Fruit fly (Drosophila melanogaster) whole organism, embryonic: ENCODE results near the gene Rh4.

Experiments
- C15 ChIP-seq: fragments of 200-800 bp; sonication (Bioruptor generic); IDR thresholded peaks from 3 replicates; pipeline ENCODE4 v1.3.6; 2022; ENCODE audit warnings: missing biosample characterization, missing genetic modification characterization
- CG10565 ChIP-seq: fragments of 200-800 bp; sonication (Bioruptor generic); optimal IDR thresholded peaks from 3 replicates; lab custom pipeline; 2016; ENCODE audit warnings: missing biosample characterization, mild to moderate bottlenecking, missing genetic modification characterization
- CG10654 ChIP-seq: fragments of 200-800 bp; sonication (Bioruptor generic); optimal IDR thresholded peaks from 2 replicates; lab custom pipeline; 2016; ENCODE audit warnings: missing biosample characterization, missing genetic modification characterization
- CG10979 ChIP-seq: fragments of 200-800 bp; sonication (Bioruptor generic); optimal IDR thresholded peaks from 2 replicates; lab custom pipeline; 2018; ENCODE audit warnings: missing biosample characterization, mild to moderate bottlenecking, missing genetic modification characterization, moderate library complexity
- CG12942 ChIP-seq: fragments of 200-800 bp; sonication (Bioruptor generic); optimal IDR thresholded peaks from 3 replicates; lab custom pipeline; 2016; ENCODE audit warnings: missing biosample characterization, missing genetic modification characterization
- CG14014 ChIP-seq: fragments of 200-800 bp; sonication (Bioruptor generic); IDR thresholded peaks from 2 replicates; pipeline ENCODE4 v1.3.6; 2022; ENCODE audit warnings: missing biosample characterization, missing genetic modification characterization
- CG15269 ChIP-seq: fragments of 200-800 bp; sonication (Bioruptor generic); optimal IDR thresholded peaks from 2 replicates; lab custom pipeline; 2018; ENCODE audit warnings: missing biosample characterization, mild to moderate bottlenecking, missing genetic modification characterization, moderate library complexity
- CG15479 ChIP-seq: fragments of 200-800 bp; sonication (Bioruptor generic); optimal IDR thresholded peaks from 3 replicates; lab custom pipeline; 2019; ENCODE audit warnings: missing biosample characterization, mild to moderate bottlenecking, missing genetic modification characterization, moderate library complexity
- CG31365 ChIP-seq: fragments of 200-800 bp; sonication (Bioruptor generic); optimal IDR thresholded peaks from 2 replicates; lab custom pipeline; 2018; ENCODE audit warnings: missing biosample characterization, mild to moderate bottlenecking, missing genetic modification characterization
- CG3726 ChIP-seq: fragments of 200-800 bp; sonication (Bioruptor generic); IDR thresholded peaks from 3 replicates; pipeline ENCODE4, ENCODE4 v1.3.6; 2022; ENCODE audit warnings: missing biosample characterization, missing genetic modification characterization
- CG4282 ChIP-seq: fragments of 200-800 bp; sonication (Bioruptor generic); optimal IDR thresholded peaks from 2 replicates; lab custom pipeline; 2016; ENCODE audit warnings: missing biosample characterization, missing genetic modification characterization
- CG6689 ChIP-seq: fragments of 200-800 bp; sonication (Bioruptor generic); IDR thresholded peaks from 2 replicates; pipeline ENCODE4 v1.3.6; 2022; ENCODE audit warnings: missing biosample characterization, missing genetic modification characterization
- CG7987 ChIP-seq: fragments of 200-800 bp; sonication (Bioruptor generic); optimal IDR thresholded peaks from 2 replicates; lab custom pipeline; 2018; ENCODE audit warnings: missing biosample characterization, mild to moderate bottlenecking, missing genetic modification characterization, moderate library complexity
- CG9609 ChIP-seq: fragments of 200-800 bp; sonication (Bioruptor generic); optimal IDR thresholded peaks from 3 replicates; lab custom pipeline; 2016; ENCODE audit warnings: missing biosample characterization, missing genetic modification characterization
- Dip3 ChIP-seq: fragments of 200-800 bp; sonication (Bioruptor generic); optimal IDR thresholded peaks from 3 replicates; lab custom pipeline; 2016; ENCODE audit warnings: missing biosample characterization, missing genetic modification characterization
- Doc3 ChIP-seq: fragments of 200-800 bp; sonication (Bioruptor generic); IDR thresholded peaks from 3 replicates; pipeline ENCODE4 v1.3.6; 2022; ENCODE audit warnings: missing biosample characterization, missing genetic modification characterization; ENCODE audit not compliant: partially characterized antibody
- E2f2 ChIP-seq: fragments of 200-800 bp; sonication (Bioruptor generic); IDR thresholded peaks from 2 replicates; pipeline ENCODE4 v1.3.6; 2022; ENCODE audit warnings: missing biosample characterization, missing genetic modification characterization
- Ets65A ChIP-seq: fragments of 200-800 bp; sonication (Bioruptor generic); peaks from one replicate; lab custom pipeline; 2016; ENCODE audit warnings: missing biosample characterization, missing genetic modification characterization
- HHEX ChIP-seq: fragments of 200-800 bp; sonication (Bioruptor generic); optimal IDR thresholded peaks from 3 replicates; lab custom pipeline; 2017; ENCODE audit warnings: missing biosample characterization, mild to moderate bottlenecking, missing genetic modification characterization, missing genetic modification reagents
- HLH3B ChIP-seq: fragments of 200-800 bp; sonication (Bioruptor generic); IDR thresholded peaks from 2 replicates; pipeline ENCODE4 v1.3.6; 2022; ENCODE audit warnings: missing biosample characterization, missing genetic modification characterization
- HLH54F ChIP-seq: fragments of 200-800 bp; sonication (Bioruptor generic); optimal IDR thresholded peaks from 3 replicates; lab custom pipeline; 2016; ENCODE audit warnings: missing biosample characterization, missing genetic modification characterization
- Hand ChIP-seq: fragments of 200-800 bp; sonication (Bioruptor generic); optimal IDR thresholded peaks from 2 replicates; lab custom pipeline; 2017; ENCODE audit warnings: mild to moderate bottlenecking, missing biosample characterization, missing genetic modification reagents, missing genetic modification characterization
- Hmx ChIP-seq: fragments of 200-800 bp; sonication (Bioruptor generic); optimal IDR thresholded peaks from 2 replicates; lab custom pipeline; 2016; ENCODE audit warnings: missing biosample characterization, missing genetic modification characterization
- Hr78 ChIP-seq, 2 experiments: fragments of 200-800 bp in 1 of 2; fragments of >200 bp in 1 of 2; sonication (Bioruptor generic) in 1 of 2; optimal IDR thresholded peaks; 2 replicates each; lab custom pipeline; 2017 to 2019; ENCODE audit warnings: missing biosample characterization in 2 of 2, missing genetic modification characterization in 2 of 2, mild to moderate bottlenecking in 1 of 2, moderate library complexity in 1 of 2
- Lim3 ChIP-seq: fragments of 200-800 bp; sonication (Bioruptor generic); IDR thresholded peaks from 2 replicates; pipeline ENCODE4 v1.3.6; 2022; ENCODE audit warnings: missing biosample characterization, missing genetic modification characterization
- Max ChIP-seq: fragments of 200-800 bp; sonication (Bioruptor generic); optimal IDR thresholded peaks from 2 replicates; lab custom pipeline; 2016; ENCODE audit warnings: missing biosample characterization, mild to moderate bottlenecking, missing genetic modification characterization
- Med ChIP-seq: fragments of 200-800 bp; sonication (Bioruptor generic); peaks from one replicate; lab custom pipeline; 2016; ENCODE audit warnings: missing biosample characterization, missing genetic modification characterization, mild to moderate bottlenecking, inconsistent platforms, moderate library complexity
- Oaz ChIP-seq: fragments of 200-800 bp; sonication (Bioruptor generic); IDR thresholded peaks from 2 replicates; pipeline ENCODE4 v1.3.6; 2022; ENCODE audit warnings: missing biosample characterization, missing genetic modification characterization
- Opbp ChIP-seq: fragments of 200-800 bp; sonication (Bioruptor generic); IDR thresholded peaks from 3 replicates; pipeline ENCODE4 v1.3.6; 2022; ENCODE audit warnings: missing biosample characterization, missing genetic modification characterization; ENCODE audit not compliant: partially characterized antibody
- Scr ChIP-seq: fragments of 200-800 bp; sonication (Bioruptor generic); IDR thresholded peaks from 2 replicates; pipeline ENCODE4 v1.3.6; 2022; ENCODE audit warnings: missing biosample characterization, missing genetic modification characterization; ENCODE audit not compliant: partially characterized antibody
- Spps ChIP-seq: fragments of 200-800 bp; sonication (Bioruptor generic); optimal IDR thresholded peaks from 2 replicates; lab custom pipeline; 2018; ENCODE audit warnings: missing biosample characterization, mild to moderate bottlenecking, missing genetic modification characterization
- Tbp ChIP-seq: fragments of >200 bp; optimal IDR thresholded peaks from 2 replicates; lab custom pipeline; 2018; ENCODE audit warnings: missing biosample characterization, missing genetic modification characterization
- Trl ChIP-seq, 3 experiments: fragments of >200 bp in 2 of 3; fragments of 200-800 bp in 1 of 3; sonication (Bioruptor generic) in 1 of 3; optimal IDR thresholded peaks; 2 replicates in 1 of 3; 3 replicates in 2 of 3; lab custom pipeline; 2016 to 2017; ENCODE audit warnings: missing biosample characterization in 1 of 3, missing genetic modification characterization in 1 of 3
- Vsx1 ChIP-seq: fragments of 200-800 bp; sonication (Bioruptor generic); optimal IDR thresholded peaks from 2 replicates; lab custom pipeline; 2017; ENCODE audit warnings: missing biosample characterization, mild to moderate bottlenecking, missing genetic modification characterization, missing genetic modification reagents
- ab ChIP-seq: fragments of 200-800 bp; sonication (Bioruptor generic); optimal IDR thresholded peaks from 2 replicates; lab custom pipeline; 2016; ENCODE audit warnings: missing biosample characterization, missing genetic modification characterization
- ac ChIP-seq: fragments of 200-800 bp; sonication (Bioruptor generic); optimal IDR thresholded peaks from 3 replicates; lab custom pipeline; 2017; ENCODE audit warnings: missing biosample characterization, mild to moderate bottlenecking, missing genetic modification characterization
- ash1 ChIP-seq: fragments of 200-800 bp; sonication (Bioruptor generic); optimal IDR thresholded peaks from 2 replicates; lab custom pipeline; 2018; ENCODE audit warnings: missing biosample characterization, mild to moderate bottlenecking, missing genetic modification characterization
- cas ChIP-seq: fragments of 200-800 bp; sonication (Bioruptor generic); IDR thresholded peaks from 2 replicates; pipeline ENCODE4 v1.3.6; 2022; ENCODE audit warnings: missing biosample characterization, missing genetic modification characterization
- dan ChIP-seq: fragments of 200-800 bp; sonication (Bioruptor generic); IDR thresholded peaks from 2 replicates; pipeline ENCODE4 v1.3.6; 2022; ENCODE audit warnings: missing biosample characterization, missing genetic modification characterization
- fru ChIP-seq: fragments of >200 bp; optimal IDR thresholded peaks from 2 replicates; lab custom pipeline; 2017
- hkb ChIP-seq, 2 experiments: fragments of 200-800 bp in 1 of 2; fragments of >200 bp in 1 of 2; sonication (Bioruptor generic) in 1 of 2; IDR thresholded peaks in 1 of 2; optimal IDR thresholded peaks in 1 of 2; 2 replicates each; pipeline versions ENCODE4 v1.3.6 to Lab custom; 2017 to 2022; ENCODE audit warnings: missing biosample characterization in 1 of 2, missing genetic modification characterization in 1 of 2
- insv ChIP-seq, 2 experiments: fragments of 200-800 bp; sonication (Bioruptor generic); optimal IDR thresholded peaks; 3 replicates each; lab custom pipeline; 2016 to 2018; ENCODE audit warnings: missing biosample characterization in 2 of 2, missing genetic modification characterization in 2 of 2
- inv ChIP-seq: fragments of 200-800 bp; sonication (Bioruptor generic); IDR thresholded peaks from 2 replicates; pipeline ENCODE4 v1.3.6; 2022; ENCODE audit warnings: missing biosample characterization, missing genetic modification characterization; ENCODE audit not compliant: partially characterized antibody
- jigr1 ChIP-seq: fragments of 200-800 bp; sonication (Bioruptor generic); IDR thresholded peaks from 3 replicates; pipeline ENCODE4 v1.3.6; 2022; ENCODE audit warnings: missing biosample characterization, missing genetic modification characterization
- jumu ChIP-seq: fragments of 200-800 bp; sonication (Bioruptor generic); optimal IDR thresholded peaks from 3 replicates; lab custom pipeline; 2016; ENCODE audit warnings: missing biosample characterization, missing genetic modification characterization
- kni ChIP-seq: fragments of 200-800 bp; sonication (Bioruptor generic); optimal IDR thresholded peaks from 3 replicates; lab custom pipeline; 2017; ENCODE audit warnings: mild to moderate bottlenecking, missing biosample characterization, missing genetic modification reagents, missing genetic modification characterization
- pros ChIP-seq: fragments of 200-800 bp; sonication (Bioruptor generic); optimal IDR thresholded peaks from 3 replicates; lab custom pipeline; 2019; ENCODE audit warnings: missing biosample characterization, mild to moderate bottlenecking, missing genetic modification characterization, moderate library complexity
- pum ChIP-seq: fragments of 200-800 bp; sonication (Bioruptor generic); optimal IDR thresholded peaks from 2 replicates; lab custom pipeline; 2016; ENCODE audit warnings: missing biosample characterization, missing genetic modification characterization
- so ChIP-seq: fragments of 200-800 bp; sonication (Bioruptor generic); IDR thresholded peaks from 3 replicates; pipeline ENCODE4 v1.3.6; 2022; ENCODE audit warnings: missing biosample characterization, missing genetic modification characterization
- trh ChIP-seq: fragments of 200-800 bp; sonication (Bioruptor generic); optimal IDR thresholded peaks from 2 replicates; lab custom pipeline; 2016; ENCODE audit warnings: missing biosample characterization, missing genetic modification characterization
- unpg ChIP-seq: fragments of 200-800 bp; sonication (Bioruptor generic); optimal IDR thresholded peaks from 3 replicates; lab custom pipeline; 2018; ENCODE audit warnings: missing biosample characterization, mild to moderate bottlenecking, missing genetic modification characterization, moderate library complexity

Rh4 gene

DNA sequence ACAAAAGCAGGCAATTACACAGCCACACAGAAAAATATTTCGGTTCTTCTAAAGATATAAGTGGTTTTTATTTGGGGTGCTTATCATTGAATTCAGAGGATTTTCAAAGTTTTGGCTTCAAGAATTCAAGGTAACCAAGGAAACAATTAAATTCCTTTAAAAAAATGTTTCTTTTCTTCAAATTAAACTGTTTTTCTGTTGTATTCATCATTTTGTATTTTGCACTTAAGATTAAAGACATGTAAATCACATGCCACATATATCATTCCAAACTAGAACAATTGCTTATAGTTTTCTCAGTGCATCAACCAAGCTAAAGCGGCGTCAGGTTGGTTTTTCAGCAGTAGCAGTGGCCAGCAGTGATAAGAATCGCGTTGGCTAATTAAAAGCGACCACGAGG, 21.8 kb downstream of the Rh4 start (continued):
- TF ChIP-seq fru (no peak), Opbp (no peak), C15 (GFP tag; lab: Robert Waterston, UW) (no peak), E2f2 (GFP tag; lab: Robert Waterston, UW) (peak; percentile 26; the same call in 1 of the 2 replicates), Hr78 (GFP tag; optimal IDR thresholded peaks at IDR 0.05; lab: Kevin White, UChicago) (no peak), CG10979 (tag; lab: Kevin White, UChicago) (peak; percentile 30), Dip3 (GFP tag; lab: Kevin White, UChicago) (no peak), kni (GFP tag; lab: Kevin White, UChicago) (no peak), CG4282 (no peak), CG10654 (GFP tag; lab: Kevin White, UChicago) (no peak), CG14014 (GFP tag; lab: Robert Waterston, UW) (no peak), insv (GFP tag; optimal IDR thresholded peaks at IDR 0.05; lab: Kevin White, UChicago) (no peak), CG10565 (GFP tag; lab: Kevin White, UChicago) (no peak), Vsx1 (GFP tag; lab: Kevin White, UChicago) (peak; percentile 78), cas (GFP tag; lab: Robert Waterston, UW) (no peak), CG15479 (no peak), Lim3 (GFP tag; lab: Robert Waterston, UW) (no peak), pum (GFP tag; lab: Kevin White, UChicago) (no peak), Tbp (no peak), ash1 (GFP tag; lab: Kevin White, UChicago) (no peak), ab (GFP tag; lab: Kevin White, UChicago) (no peak), Med (GFP tag; lab: Kevin White, UChicago) (peak; percentile 75), inv (GFP tag; lab: Robert Waterston, UW) (no peak), Trl (optimal IDR thresholded peaks at IDR 0.05; lab: Kevin White, UChicago) (no peak), Trl (GFP tag; optimal IDR thresholded peaks at IDR 0.05; lab: Kevin White, UChicago) (no peak), ac (GFP tag; lab: Kevin White, UChicago) (no peak), CG6689 (GFP tag; lab: Robert Waterston, UW) (no peak), Max (GFP tag; lab: Kevin White, UChicago) (no peak), HLH54F (GFP tag; lab: Kevin White, UChicago) (no peak), unpg (GFP tag; lab: Kevin White, UChicago) (peak; percentile 46), CG9609 (GFP tag; lab: Kevin White, UChicago) (no peak), jigr1 (GFP tag; lab: Robert Waterston, UW) (no peak), Hmx (GFP tag; lab: Kevin White, UChicago) (no peak), so (GFP tag; lab: Robert Waterston, UW) (0 out of 3 replicates have a peak, but pooled peaks have one; percentile 19), pros (no peak), Hand (GFP tag; lab: Kevin White, UChicago) (no peak), Ets65A (peak; percentile 88), CG3726 (GFP tag; lab: Robert Waterston, UW) (no peak), HHEX (GFP tag; lab: Kevin White, UChicago) (peak; percentile 4), Spps (tag; lab: Kevin White, UChicago) (no peak), HLH3B (GFP tag; lab: Robert Waterston, UW) (0 out of 2 replicates have a peak, but pooled peaks have one; percentile 9), CG31365 (tag; lab: Kevin White, UChicago) (no peak), CG15269 (tag; lab: Kevin White, UChicago) (peak; percentile 77), Scr (GFP tag; lab: Robert Waterston, UW) (no peak), jumu (no peak), Oaz (GFP tag; lab: Robert Waterston, UW) (peak; percentile 29; the same call in 1 of the 2 replicates), CG7987 (GFP tag; lab: Kevin White, UChicago) (no peak), Doc3 (no peak), trh (GFP tag; lab: Kevin White, UChicago) (no peak), hkb (optimal IDR thresholded peaks at IDR 0.05; lab: Kevin White, UChicago) (no peak), hkb (GFP tag; IDR thresholded peaks at IDR 0.05; lab: Robert Waterston, UW) (no peak), CG12942 (GFP tag; lab: Kevin White, UChicago) (no peak), dan (no peak)
